Fruit fly (Drosophila melanogaster) whole organism, wandering third instar larva: ENCODE measurements around the gene Fer2.

ENCODE experiments used
- Dfd ChIP-seq: fragments of >200 bp; optimal IDR thresholded peaks from 2 replicates; lab custom pipeline; 2017; ENCODE audit warnings: missing biosample characterization, missing genetic modification characterization
- OdsH ChIP-seq: fragments of 200-800 bp; sonication (Bioruptor generic); optimal IDR thresholded peaks from 2 replicates; lab custom pipeline; 2016; ENCODE audit warnings: missing biosample characterization, mild to moderate bottlenecking, missing genetic modification characterization
- br ChIP-seq: fragments of 200-800 bp; sonication (Bioruptor generic); optimal IDR thresholded peaks from 2 replicates; lab custom pipeline; 2016; ENCODE audit warnings: missing biosample characterization, missing genetic modification characterization
- ey ChIP-seq: fragments of 200-800 bp; sonication (Bioruptor generic); optimal IDR thresholded peaks from 2 replicates; lab custom pipeline; 2016; ENCODE audit warnings: missing biosample characterization, missing genetic modification characterization
- h ChIP-seq: fragments of 200-800 bp; sonication (Bioruptor generic); optimal IDR thresholded peaks from 3 replicates; lab custom pipeline; 2016; ENCODE audit warnings: missing biosample characterization, mild to moderate bottlenecking, missing genetic modification characterization

DNA sequence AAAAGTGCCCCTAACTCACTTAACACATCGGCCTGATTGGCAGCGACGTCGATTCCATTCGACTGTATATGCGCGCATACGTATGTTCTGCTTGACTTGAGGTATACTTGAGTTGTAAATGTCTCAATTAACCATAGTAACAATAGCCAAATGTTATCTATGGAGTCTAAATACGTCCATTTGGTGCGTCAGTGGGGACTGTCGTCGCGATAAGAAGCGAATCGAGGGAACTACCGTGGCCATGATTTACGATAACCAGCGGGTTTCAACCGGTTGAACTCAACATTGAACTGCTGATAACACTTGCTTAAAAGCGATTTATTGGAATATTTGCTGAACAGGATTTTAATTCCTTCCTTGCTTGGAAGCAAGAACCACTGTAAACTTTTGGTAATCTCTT, 39.7 kb upstream of the Fer2 start:
- TF ChIP-seq br, result no peak
- no peak for TF ChIP-seq h (GFP tag; lab: Kevin White, UChicago)
- no peak for TF ChIP-seq OdsH (GFP tag; lab: Kevin White, UChicago)
- TF ChIP-seq Dfd (GFP tag; lab: Kevin White, UChicago), result no peak
- no peak for TF ChIP-seq ey
